Worm (Caenorhabditis elegans) whole organism, L4 larva: ENCODE results near the gene ceh-62.

ENCODE experiments used
- F44E2.7 ChIP-seq: fragments of 200-800 bp; sonication (Bioruptor generic); IDR thresholded peaks from 2 replicates; pipeline ENCODE4 v2.1.2; 2022; ENCODE audit warnings: missing genetic modification characterization, missing compliant biosample characterization
- F49E8.2 ChIP-seq: sonication (generic microtip); optimal IDR thresholded peaks from 2 replicates; lab custom pipeline; 2016; ENCODE audit warnings: missing compliant biosample characterization, mild to moderate bottlenecking, missing genetic modification characterization, borderline replicate concordance
- ZK546.5 ChIP-seq, 2 experiments: sonication (generic microtip); optimal IDR thresholded peaks; 2 replicates each; lab custom pipeline; 2017; ENCODE audit warnings: missing biosample characterization in 2 of 2, missing genetic modification characterization in 2 of 2
- aha-1 ChIP-seq: fragments of 150-350 bp; peaks from one replicate; lab custom pipeline; 2014; ENCODE audit warnings: missing biosample characterization, missing genetic modification characterization
- ceh-28 ChIP-seq: fragments of 150-350 bp; optimal IDR thresholded peaks from 2 replicates; lab custom pipeline; 2014; ENCODE audit warnings: missing biosample characterization, missing genetic modification reagents, missing genetic modification characterization
- ceh-62 ChIP-seq: sonication (generic microtip); optimal IDR thresholded peaks from 2 replicates; lab custom pipeline; 2017; ENCODE audit warnings: missing biosample characterization, missing genetic modification characterization
- cey-2 ChIP-seq: sonication (generic microtip); optimal IDR thresholded peaks from 3 replicates; lab custom pipeline; 2017; ENCODE audit warnings: missing genetic modification characterization, mild to moderate bottlenecking, missing compliant biosample characterization, antibody characterized with exemption, borderline replicate concordance; ENCODE audit not compliant: insufficient read depth
- ctbp-1 ChIP-seq: fragments of 200-800 bp; sonication (Bioruptor generic); IDR thresholded peaks from 2 replicates; pipeline ENCODE4 v1.3.6; 2022; ENCODE audit warnings: missing genetic modification reagents, missing genetic modification characterization, missing compliant biosample characterization
- daf-12 ChIP-seq: fragments of 150-350 bp; optimal IDR thresholded peaks from 2 replicates; lab custom pipeline; 2014; ENCODE audit warnings: missing biosample characterization, missing genetic modification reagents, missing genetic modification characterization
- daf-16 ChIP-seq, 3 experiments: sonication (generic microtip); optimal IDR thresholded peaks; 2 replicates each; lab custom pipeline; 2016 to 2017; ENCODE audit warnings: missing genetic modification characterization in 3 of 3, missing genetic modification reagents in 3 of 3, mild to moderate bottlenecking in 2 of 3, missing compliant biosample characterization in 2 of 3, missing biosample characterization in 1 of 3, moderate library complexity in 1 of 3
- dmd-8 ChIP-seq: fragments of 200-800 bp; sonication (Bioruptor generic); IDR thresholded peaks from 2 replicates; pipeline ENCODE4 v1.3.6; 2022; ENCODE audit warnings: missing genetic modification characterization, missing compliant biosample characterization
- dpl-1 ChIP-seq: fragments of 150-350 bp; optimal IDR thresholded peaks from 2 replicates; lab custom pipeline; 2014; ENCODE audit warnings: missing biosample characterization, missing genetic modification reagents, missing genetic modification characterization
- dve-1 ChIP-seq: sonication (generic microtip); optimal IDR thresholded peaks from 2 replicates; lab custom pipeline; 2017; ENCODE audit warnings: antibody characterized with exemption, mild to moderate bottlenecking, missing genetic modification characterization, missing compliant biosample characterization; ENCODE audit not compliant: insufficient read depth
- egl-27 ChIP-seq: sonication (generic microtip); optimal IDR thresholded peaks from 3 replicates; lab custom pipeline; 2017; ENCODE audit warnings: missing biosample characterization, missing genetic modification reagents, missing genetic modification characterization
- fkh-10 ChIP-seq: fragments of 150-350 bp; optimal IDR thresholded peaks from 2 replicates; lab custom pipeline; 2014; ENCODE audit warnings: missing biosample characterization, missing genetic modification reagents, missing genetic modification characterization
- fos-1 ChIP-seq: fragments of 150-350 bp; optimal IDR thresholded peaks from 2 replicates; lab custom pipeline; 2014; ENCODE audit warnings: missing biosample characterization, missing genetic modification characterization
- hif-1 ChIP-seq, 2 experiments: sonication (generic microtip); optimal IDR thresholded peaks; 2 replicates each; lab custom pipeline; 2016 to 2017; ENCODE audit warnings: missing compliant biosample characterization in 2 of 2, missing genetic modification characterization in 2 of 2, missing genetic modification reagents in 2 of 2, missing genotype in 2 of 2, mild to moderate bottlenecking in 1 of 2
- hlh-11 ChIP-seq: fragments of 200-800 bp; sonication (Bioruptor generic); optimal IDR thresholded peaks from 2 replicates; lab custom pipeline; 2018; ENCODE audit warnings: mild to moderate bottlenecking, missing genetic modification characterization, missing compliant biosample characterization
- hmg-1.1 ChIP-seq: fragments of 200-800 bp; sonication (Bioruptor generic); IDR thresholded peaks from 2 replicates; pipeline ENCODE4 v1.3.6; 2022; ENCODE audit warnings: missing genetic modification reagents, missing genetic modification characterization, missing compliant biosample characterization
- lin-1 ChIP-seq: fragments of 200-800 bp; sonication (Bioruptor generic); IDR thresholded peaks from 2 replicates; pipeline ENCODE4 v1.3.6; 2022; ENCODE audit warnings: missing genetic modification reagents, missing genetic modification characterization, missing compliant biosample characterization
- lir-3 ChIP-seq: sonication (generic microtip); optimal IDR thresholded peaks from 2 replicates; lab custom pipeline; 2016; ENCODE audit warnings: mild to moderate bottlenecking, missing genetic modification characterization, missing compliant biosample characterization
- madf-5 ChIP-seq, 2 experiments: fragments of 200-800 bp; sonication (Bioruptor generic); IDR thresholded peaks; 2 replicates each; pipeline ENCODE4 v1.3.6; 2022; ENCODE audit warnings: missing compliant biosample characterization in 2 of 2, missing genetic modification characterization in 2 of 2
- madf-9 ChIP-seq: fragments of 200-800 bp; sonication (Bioruptor generic); conservative IDR thresholded peaks from 2 replicates; pipeline ENCODE4 v1.3.6; 2022; ENCODE audit warnings: missing genetic modification reagents, missing genetic modification characterization, missing compliant biosample characterization
- mes-2 ChIP-seq: sonication (generic microtip); optimal IDR thresholded peaks from 2 replicates; lab custom pipeline; 2016; ENCODE audit warnings: missing genotype, mild to moderate bottlenecking, missing genetic modification characterization, missing compliant biosample characterization; ENCODE audit not compliant: poor library complexity, severe bottlenecking
- mxl-2 ChIP-seq: fragments of 200-800 bp; sonication (Bioruptor generic); conservative IDR thresholded peaks from 2 replicates; pipeline ENCODE4 v1.3.6; 2022; ENCODE audit warnings: missing genetic modification reagents, missing genetic modification characterization, missing compliant biosample characterization
- nhr-11 ChIP-seq: fragments of 150-350 bp; optimal IDR thresholded peaks from 2 replicates; lab custom pipeline; 2014; ENCODE audit warnings: missing biosample characterization, missing genetic modification characterization
- nhr-41 ChIP-seq: fragments of 200-800 bp; sonication (Bioruptor generic); IDR thresholded peaks from 2 replicates; pipeline ENCODE4 v1.3.6; 2022; ENCODE audit warnings: missing genetic modification reagents, missing genetic modification characterization, missing compliant biosample characterization
- nhr-42 ChIP-seq: fragments of 200-800 bp; sonication (Bioruptor generic); IDR thresholded peaks from 2 replicates; pipeline ENCODE4 v1.3.6; 2022; ENCODE audit warnings: missing genetic modification characterization, missing compliant biosample characterization
- nhr-6 ChIP-seq: fragments of 150-350 bp; optimal IDR thresholded peaks from 2 replicates; lab custom pipeline; 2014; ENCODE audit warnings: missing biosample characterization, missing genetic modification characterization
- nhr-76 ChIP-seq: fragments of 150-350 bp; optimal IDR thresholded peaks from 2 replicates; lab custom pipeline; 2014; ENCODE audit warnings: missing biosample characterization, missing genetic modification characterization
- sdz-12 ChIP-seq: fragments of 200-800 bp; sonication (Bioruptor generic); optimal IDR thresholded peaks from 2 replicates; lab custom pipeline; 2018; ENCODE audit warnings: mild to moderate bottlenecking, missing genetic modification characterization, missing compliant biosample characterization
- set-16 ChIP-seq: fragments of 200-800 bp; sonication (Bioruptor generic); IDR thresholded peaks from 2 replicates; pipeline ENCODE4 v1.3.6; 2022; ENCODE audit warnings: missing genetic modification reagents, missing genetic modification characterization, missing compliant biosample characterization
- skn-1 ChIP-seq: fragments of 150-350 bp; optimal IDR thresholded peaks from 2 replicates; lab custom pipeline; 2014; ENCODE audit warnings: missing biosample characterization, missing genetic modification characterization
- spr-1 ChIP-seq: sonication (generic microtip); optimal IDR thresholded peaks from 2 replicates; lab custom pipeline; 2016; ENCODE audit warnings: mild to moderate bottlenecking, missing genetic modification characterization, missing compliant biosample characterization
- spr-3 ChIP-seq: fragments of 200-800 bp; sonication (Bioruptor generic); optimal IDR thresholded peaks from 2 replicates; lab custom pipeline; 2018; ENCODE audit warnings: mild to moderate bottlenecking, missing genetic modification characterization, missing compliant biosample characterization
- tra-1 ChIP-seq: fragments of 200-800 bp; sonication (Bioruptor generic); IDR thresholded peaks from 2 replicates; pipeline ENCODE4 v1.3.6; 2022; ENCODE audit warnings: missing genetic modification reagents, missing genetic modification characterization, missing compliant biosample characterization
- vab-7 ChIP-seq: fragments of 200-800 bp; sonication (Bioruptor generic); IDR thresholded peaks from 2 replicates; pipeline ENCODE4 v1.3.6; 2022; ENCODE audit warnings: missing genetic modification reagents, missing genetic modification characterization, missing compliant biosample characterization
- zip-11 ChIP-seq: fragments of 200-800 bp; sonication (Bioruptor generic); IDR thresholded peaks from 2 replicates; pipeline ENCODE4 v1.3.6; 2022; ENCODE audit warnings: missing genetic modification characterization, missing compliant biosample characterization
- ztf-11 ChIP-seq: fragments of 150-350 bp; optimal IDR thresholded peaks from 2 replicates; lab custom pipeline; 2014; ENCODE audit warnings: missing biosample characterization, missing genetic modification characterization
- ztf-7 ChIP-seq: fragments of 150-350 bp; optimal IDR thresholded peaks from 2 replicates; lab custom pipeline; 2014; ENCODE audit warnings: missing biosample characterization, missing genetic modification characterization

ceh-62 gene

ce11 chrII:10824046-10824445, 18.5 kb downstream of the ceh-62 start, which contains the start of the genes R06F6.12 and mix-1 (continued):
- TF ChIP-seq hif-1 (tag; optimal IDR thresholded peaks at IDR 0.05; lab: Kevin White, UChicago) (peak in 1 of 2 experiments; percentile 6), nhr-41 (no peak), madf-5 (GFP tag; IDR thresholded peaks at IDR 0.05; lab: Robert Waterston, UW) (no peak), madf-9 (no peak), vab-7 (GFP tag; lab: Robert Waterston, UW) (no peak), sdz-12 (no peak), cey-2 (no peak), skn-1 (tag; lab: Kevin White, UChicago) (no peak), egl-27 (tag; lab: Kevin White, UChicago) (no peak), lin-1 (GFP tag; lab: Robert Waterston, UW) (no peak), dve-1 (tag; lab: Kevin White, UChicago) (peak; percentile 40), ctbp-1 (GFP tag; lab: Robert Waterston, UW) (no peak), aha-1 (tag; lab: Kevin White, UChicago) (peak; percentile 63), zip-11 (GFP tag; lab: Robert Waterston, UW) (no peak), F49E8.2 (tag; lab: Kevin White, UChicago) (no peak), mxl-2 (GFP tag; lab: Robert Waterston, UW) (no peak), dpl-1 (GFP tag; lab: Kevin White, UChicago) (peak; percentile 88), ceh-28 (tag; lab: Kevin White, UChicago) (no peak), nhr-11 (no peak), hlh-11 (tag; lab: Kevin White, UChicago) (peak; percentile 22), mes-2 (tag; lab: Kevin White, UChicago) (peak; percentile 79), nhr-6 (tag; lab: Kevin White, UChicago) (peak; percentile 2), ceh-62 (tag; lab: Kevin White, UChicago) (no peak)
- TF ChIP-seq, all 104 proteins: peak for 16

DNA sequence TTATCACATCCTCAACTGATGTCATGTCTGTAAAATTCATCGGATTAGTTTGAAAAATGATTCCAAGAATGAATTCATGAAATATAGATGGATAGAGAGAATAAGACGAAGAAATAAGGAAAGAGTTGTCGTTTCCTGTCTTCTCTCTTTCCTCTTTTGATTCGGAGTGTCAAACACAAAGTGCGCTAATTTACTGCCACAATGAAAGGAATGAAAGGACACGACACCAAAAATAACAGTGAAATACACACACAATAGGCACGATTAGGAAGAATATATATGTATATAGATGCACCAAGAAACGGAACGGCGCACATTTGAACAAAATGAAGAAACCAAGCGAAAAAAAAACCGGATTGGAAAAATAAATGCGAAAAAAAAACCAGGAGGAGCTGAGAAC, 23.5 kb downstream of the ceh-62 start, which contains the start of gene VM106R.1:
Gene VM106R.1 (minus strand): TSS at position 101 of the 400 bp plus-strand sequence.
- no peak for TF ChIP-seq lin-1 (GFP tag; lab: Robert Waterston, UW)
- TF ChIP-seq nhr-42 (GFP tag; lab: Robert Waterston, UW), result no peak
- no peak for TF ChIP-seq nhr-76 (tag; lab: Kevin White, UChicago)
- no peak for TF ChIP-seq daf-16 (GFP tag; optimal IDR thresholded peaks at IDR 0.05; lab: Kevin White, UChicago)
- no peak for TF ChIP-seq daf-16 (tag; optimal IDR thresholded peaks at IDR 0.05; lab: Kevin White, UChicago)
- no peak for TF ChIP-seq F44E2.7 (GFP tag; lab: Robert Waterston, UW)
- TF ChIP-seq ztf-11 (tag; lab: Kevin White, UChicago), result no peak
- no peak for TF ChIP-seq spr-3 (GFP tag; lab: Kevin White, UChicago)
- TF ChIP-seq ztf-7 (tag; lab: Kevin White, UChicago), result no peak
- TF ChIP-seq dve-1 (tag; lab: Kevin White, UChicago), result no peak
- TF ChIP-seq hlh-11 (tag; lab: Kevin White, UChicago), result no peak
- TF ChIP-seq cey-2, result no peak
- TF ChIP-seq ctbp-1 (GFP tag; lab: Robert Waterston, UW), result no peak
- no peak for TF ChIP-seq lir-3 (tag; lab: Kevin White, UChicago)
- no peak for TF ChIP-seq fkh-10 (GFP tag; lab: Kevin White, UChicago)
- TF ChIP-seq tra-1 (GFP tag; lab: Robert Waterston, UW), result no peak
- TF ChIP-seq spr-1, result no peak
- TF ChIP-seq daf-12 (tag; lab: Kevin White, UChicago), result no peak
- TF ChIP-seq dmd-8 (GFP tag; lab: Robert Waterston, UW), result no peak
- TF ChIP-seq fos-1 (tag; lab: Kevin White, UChicago), result no peak
- TF ChIP-seq dpl-1 (GFP tag; lab: Kevin White, UChicago), result no peak
- TF ChIP-seq, all 104 proteins: peak for 0

DNA sequence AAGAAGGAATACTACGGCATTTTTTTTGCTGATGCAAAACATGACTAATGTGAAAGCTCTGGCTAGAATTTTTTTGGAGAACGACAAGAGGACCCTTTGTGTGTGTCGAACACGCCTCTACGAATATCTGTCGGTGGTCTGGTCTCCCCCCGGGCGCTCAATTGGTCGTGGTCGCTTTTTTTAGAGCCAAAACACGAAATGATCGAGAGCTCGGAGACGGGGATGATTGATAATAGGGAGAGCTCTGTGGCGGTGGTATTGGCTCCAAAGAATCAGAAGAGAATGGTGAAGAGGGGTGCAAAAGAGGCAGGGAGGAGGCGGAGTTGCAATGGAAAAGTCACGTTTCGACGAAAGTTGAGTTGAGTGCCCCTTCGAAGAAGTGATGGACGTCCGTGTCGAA, 24.0 kb downstream of the ceh-62 start:
- TF ChIP-seq hmg-1.1 (GFP tag; lab: Robert Waterston, UW) (0 out of 2 replicates have a peak, but pooled peaks have one; percentile 21), ZK546.5 (tag; optimal IDR thresholded peaks at IDR 0.05; lab: Kevin White, UChicago) (no peak), set-16 (GFP tag; lab: Robert Waterston, UW) (0 out of 2 replicates have a peak, but pooled peaks have one; percentile 14)
